Worm (Caenorhabditis elegans) whole organism, late embryonic: ENCODE data around the gene pes-5.

Source experiments
- C08G9.2 ChIP-seq: sonication (generic microtip); optimal IDR thresholded peaks from 2 replicates; lab custom pipeline; 2016; ENCODE audit warnings: mild to moderate bottlenecking, missing genetic modification characterization, moderate library complexity, missing compliant biosample characterization
- ceh-14 ChIP-seq: sonication (generic microtip); optimal IDR thresholded peaks from 2 replicates; lab custom pipeline; 2016; ENCODE audit warnings: missing genotype, missing genetic modification characterization, missing compliant biosample characterization
- ceh-18 ChIP-seq: sonication (generic microtip); optimal IDR thresholded peaks from 2 replicates; lab custom pipeline; 2016; ENCODE audit warnings: missing genetic modification characterization, missing compliant biosample characterization
- ceh-30 ChIP-seq: fragments of 150-350 bp; optimal IDR thresholded peaks from 2 replicates; lab custom pipeline; 2014; ENCODE audit warnings: missing biosample characterization, missing genetic modification characterization
- ceh-31 ChIP-seq: sonication (generic microtip); optimal IDR thresholded peaks from 2 replicates; lab custom pipeline; 2016; ENCODE audit warnings: missing genetic modification characterization, missing compliant biosample characterization
- ceh-34 ChIP-seq: sonication (generic microtip); optimal IDR thresholded peaks from 2 replicates; lab custom pipeline; 2016; ENCODE audit warnings: mild to moderate bottlenecking, missing genetic modification characterization, missing compliant biosample characterization
- ceh-45 ChIP-seq: fragments of 200-800 bp; sonication (Bioruptor generic); IDR thresholded peaks from 2 replicates; pipeline ENCODE4 v1.3.6; 2022; ENCODE audit warnings: missing genetic modification reagents, missing genetic modification characterization, missing compliant biosample characterization
- ceh-6 ChIP-seq: fragments of 200-800 bp; sonication (Bioruptor generic); optimal IDR thresholded peaks from 2 replicates; lab custom pipeline; 2018; ENCODE audit warnings: mild to moderate bottlenecking, missing genetic modification characterization, missing compliant biosample characterization
- dmd-4 ChIP-seq: sonication (generic microtip); optimal IDR thresholded peaks from 2 replicates; lab custom pipeline; 2016; ENCODE audit warnings: borderline replicate concordance, missing genetic modification characterization, missing compliant biosample characterization
- elt-2 ChIP-seq: sonication (generic microtip); optimal IDR thresholded peaks from 2 replicates; lab custom pipeline; 2016; ENCODE audit warnings: missing genetic modification reagents, missing genetic modification characterization, missing compliant biosample characterization
- elt-4 ChIP-seq: sonication (generic microtip); optimal IDR thresholded peaks from 2 replicates; lab custom pipeline; 2016; ENCODE audit warnings: missing genetic modification characterization, missing compliant biosample characterization
- eyg-1 ChIP-seq: sonication (generic microtip); optimal IDR thresholded peaks from 2 replicates; lab custom pipeline; 2016; ENCODE audit warnings: missing genotype, missing genetic modification characterization, missing compliant biosample characterization
- fax-1 ChIP-seq: sonication (generic microtip); optimal IDR thresholded peaks from 2 replicates; lab custom pipeline; 2016; ENCODE audit warnings: missing genotype, missing genetic modification characterization, missing compliant biosample characterization
- fkh-10 ChIP-seq: fragments of 150-350 bp; optimal IDR thresholded peaks from 2 replicates; lab custom pipeline; 2014; ENCODE audit warnings: missing biosample characterization, missing genetic modification reagents, missing genetic modification characterization
- hlh-13 ChIP-seq: fragments of 200-800 bp; sonication (Bioruptor generic); optimal IDR thresholded peaks from 2 replicates; lab custom pipeline; 2018; ENCODE audit warnings: mild to moderate bottlenecking, missing genetic modification characterization, missing compliant biosample characterization
- hlh-15 ChIP-seq: sonication (generic microtip); optimal IDR thresholded peaks from 2 replicates; lab custom pipeline; 2016; ENCODE audit warnings: missing genetic modification characterization, missing compliant biosample characterization
- hlh-8 ChIP-seq: sonication (generic microtip); optimal IDR thresholded peaks from 2 replicates; lab custom pipeline; 2016; ENCODE audit warnings: missing genotype, missing genetic modification characterization, missing compliant biosample characterization
- nhr-232 ChIP-seq: sonication (generic microtip); optimal IDR thresholded peaks from 2 replicates; lab custom pipeline; 2016; ENCODE audit warnings: missing genetic modification characterization, missing compliant biosample characterization
- npax-4 ChIP-seq: sonication (generic microtip); optimal IDR thresholded peaks from 2 replicates; lab custom pipeline; 2016; ENCODE audit warnings: missing genetic modification characterization, missing compliant biosample characterization
- pax-1 ChIP-seq: fragments of 150-350 bp; optimal IDR thresholded peaks from 2 replicates; lab custom pipeline; 2014; ENCODE audit warnings: missing biosample characterization, missing genetic modification characterization
- pqm-1 ChIP-seq: sonication (generic microtip); optimal IDR thresholded peaks from 2 replicates; lab custom pipeline; 2016; ENCODE audit warnings: missing genetic modification characterization, missing compliant biosample characterization
- pros-1 ChIP-seq: fragments of 150-350 bp; optimal IDR thresholded peaks from 2 replicates; lab custom pipeline; 2014; ENCODE audit warnings: missing biosample characterization, missing genetic modification reagents, missing genetic modification characterization
- rnt-1 ChIP-seq: sonication (generic microtip); optimal IDR thresholded peaks from 2 replicates; lab custom pipeline; 2016; ENCODE audit warnings: missing genetic modification characterization, missing compliant biosample characterization
- sox-2 ChIP-seq: fragments of 200-800 bp; sonication (Bioruptor generic); IDR thresholded peaks from 2 replicates; pipeline ENCODE4 v1.3.6; 2022; ENCODE audit warnings: missing genetic modification reagents, missing genetic modification characterization, missing compliant biosample characterization
- sox-4 ChIP-seq: sonication (generic microtip); optimal IDR thresholded peaks from 2 replicates; lab custom pipeline; 2017; ENCODE audit warnings: mild to moderate bottlenecking, missing genetic modification characterization, inconsistent platforms, missing compliant biosample characterization
- syd-9 ChIP-seq: sonication (generic microtip); optimal IDR thresholded peaks from 2 replicates; lab custom pipeline; 2016; ENCODE audit warnings: mild to moderate bottlenecking, missing genetic modification characterization, moderate library complexity, missing compliant biosample characterization
- tbx-7 ChIP-seq: sonication (generic microtip); optimal IDR thresholded peaks from 2 replicates; lab custom pipeline; 2016; ENCODE audit warnings: missing genotype, missing genetic modification characterization, missing compliant biosample characterization
- ttx-3 ChIP-seq: sonication (generic microtip); optimal IDR thresholded peaks from 2 replicates; lab custom pipeline; 2016; ENCODE audit warnings: missing genetic modification reagents, missing genetic modification characterization, missing compliant biosample characterization
- unc-3 ChIP-seq, 2 experiments: fragments of 200-800 bp in 1 of 2; sonication (Bioruptor generic) in 1 of 2; sonication (generic microtip) in 1 of 2; conservative IDR thresholded peaks in 1 of 2; optimal IDR thresholded peaks in 1 of 2; 2 replicates each; pipeline versions ENCODE4 v1.3.6 to Lab custom; 2016 to 2022; ENCODE audit warnings: missing compliant biosample characterization in 2 of 2, missing genetic modification characterization in 2 of 2, missing genetic modification reagents in 1 of 2
- unc-42 ChIP-seq: sonication (generic microtip); optimal IDR thresholded peaks from 2 replicates; lab custom pipeline; 2016; ENCODE audit warnings: missing genotype, missing genetic modification characterization, missing compliant biosample characterization
- unc-55 ChIP-seq: sonication (generic microtip); optimal IDR thresholded peaks from 2 replicates; lab custom pipeline; 2017; ENCODE audit warnings: missing biosample characterization, missing genetic modification reagents, missing genetic modification characterization
- unc-86 ChIP-seq: sonication (generic microtip); optimal IDR thresholded peaks from 2 replicates; lab custom pipeline; 2016; ENCODE audit warnings: missing genetic modification characterization, missing compliant biosample characterization
- ztf-16 ChIP-seq: sonication (generic microtip); optimal IDR thresholded peaks from 2 replicates; lab custom pipeline; 2017; ENCODE audit warnings: missing genetic modification characterization, missing compliant biosample characterization

Gene pes-5

ce11 chrII:11843441-11843840, 13.6 kb upstream of the pes-5 start:
- no peak for TF ChIP-seq sox-4 (tag; lab: Kevin White, UChicago)
- TF ChIP-seq sox-2 (GFP tag; lab: Robert Waterston, UW): no peak
- no peak for TF ChIP-seq ceh-31 (tag; lab: Kevin White, UChicago)
- TF ChIP-seq hlh-15 (tag; lab: Kevin White, UChicago): no peak
- TF ChIP-seq syd-9 (tag; lab: Kevin White, UChicago): no peak
- no peak for TF ChIP-seq ceh-6 (GFP tag; lab: Kevin White, UChicago)
- TF ChIP-seq unc-55 (GFP tag; lab: Kevin White, UChicago): no peak
- no peak for TF ChIP-seq ttx-3
- TF ChIP-seq elt-4 (tag; lab: Kevin White, UChicago): no peak
- TF ChIP-seq C08G9.2 (tag; lab: Kevin White, UChicago): no peak
- TF ChIP-seq ceh-14: no peak
- TF ChIP-seq elt-2 (tag; lab: Kevin White, UChicago): no peak
- no peak for TF ChIP-seq unc-42 (tag; lab: Kevin White, UChicago)
- no peak for TF ChIP-seq hlh-13
- no peak for TF ChIP-seq unc-3 (GFP tag; conservative IDR thresholded peaks at IDR 0.05; lab: Robert Waterston, UW)
- no peak for TF ChIP-seq unc-3 (tag; optimal IDR thresholded peaks at IDR 0.05; lab: Kevin White, UChicago)
- TF ChIP-seq eyg-1 (tag; lab: Kevin White, UChicago): no peak
- no peak for TF ChIP-seq unc-86 (tag; lab: Kevin White, UChicago)
- TF ChIP-seq dmd-4 (tag; lab: Kevin White, UChicago): no peak
- no peak for TF ChIP-seq ceh-45 (GFP tag; lab: Robert Waterston, UW)
- TF ChIP-seq ceh-18 (tag; lab: Kevin White, UChicago): no peak

DNA sequence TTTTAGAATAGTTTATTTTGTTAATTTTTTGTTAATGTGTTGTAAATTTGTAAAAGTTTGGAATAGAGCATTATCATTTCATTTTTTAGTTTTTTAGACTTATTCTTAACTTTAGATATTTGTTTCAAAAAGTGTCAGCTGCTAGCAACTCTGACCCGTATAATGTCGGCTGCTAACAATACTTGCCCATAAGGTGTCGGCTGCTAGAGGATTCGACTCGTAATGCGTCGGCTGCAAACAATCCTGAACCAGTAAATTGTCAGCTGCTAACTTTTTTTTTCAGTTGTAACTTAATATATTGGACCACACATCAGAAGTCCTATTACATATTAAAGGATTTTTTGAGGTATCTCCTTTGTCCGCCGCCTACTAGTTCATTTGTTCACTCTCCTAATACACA, 12.9 kb upstream of the pes-5 start:
- TF ChIP-seq ceh-34 (tag; lab: Kevin White, UChicago): no peak

ce11 chrII:11842317-11842716, 12.5 kb upstream of the pes-5 start, which contains the start of gene T27D12.1:
T27D12.1 (plus strand) TSS chrII:11842617.
- TF ChIP-seq ceh-18 (tag; lab: Kevin White, UChicago) (no peak), C08G9.2 (tag; lab: Kevin White, UChicago) (no peak)

DNA sequence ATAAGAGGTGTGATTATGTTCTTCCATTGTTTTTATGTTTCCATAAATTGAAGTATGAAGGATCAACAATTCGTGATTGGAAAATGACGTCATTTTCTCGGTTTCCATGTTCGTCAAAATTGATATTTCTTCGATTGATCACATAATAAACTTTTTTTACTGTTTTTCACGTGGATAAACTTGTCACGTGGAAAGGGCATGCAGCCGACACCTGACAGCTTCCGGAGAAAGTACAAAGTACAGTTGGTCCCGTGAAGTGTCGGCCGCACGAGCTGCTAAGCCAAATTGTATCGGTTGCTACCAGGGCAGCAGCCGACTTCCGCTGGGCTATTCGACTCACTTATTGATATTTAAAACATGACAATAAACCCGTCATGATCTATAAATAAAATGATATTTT, 11.8 kb upstream of the pes-5 start:
- TF ChIP-seq hlh-15 (tag; lab: Kevin White, UChicago) (no peak), npax-4 (tag; lab: Kevin White, UChicago) (no peak), ceh-34 (tag; lab: Kevin White, UChicago) (no peak), pqm-1 (no peak), rnt-1 (tag; lab: Kevin White, UChicago) (no peak), nhr-232 (tag; lab: Kevin White, UChicago) (no peak), ceh-30 (no peak), C08G9.2 (tag; lab: Kevin White, UChicago) (no peak), fax-1 (tag; lab: Kevin White, UChicago) (no peak), sox-4 (tag; lab: Kevin White, UChicago) (no peak)
- TF ChIP-seq, all 69 proteins: peak for 0

DNA sequence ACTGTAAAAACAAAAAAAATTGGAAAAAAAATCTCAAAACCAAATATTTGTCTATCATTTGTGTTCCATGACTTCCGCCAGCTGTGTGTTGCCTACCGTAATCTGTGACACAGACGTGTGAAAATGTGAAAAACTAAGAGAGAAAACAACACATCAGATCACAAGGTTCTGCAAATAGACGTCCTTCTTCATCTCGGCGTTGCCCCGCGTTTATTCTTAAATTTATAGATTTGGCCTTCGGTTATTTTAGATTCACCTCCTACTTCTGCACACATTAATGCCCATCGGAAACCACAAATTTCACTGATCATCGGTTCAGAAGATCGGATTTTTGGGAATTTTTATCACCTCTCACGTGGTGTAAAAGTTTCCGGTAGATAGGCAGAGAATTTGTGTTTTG, 9.3 kb upstream of the pes-5 start:
- TF ChIP-seq unc-42 (tag; lab: Kevin White, UChicago): no peak
- no peak for TF ChIP-seq pax-1
- TF ChIP-seq ztf-16 (tag; lab: Kevin White, UChicago): no peak
- no peak for TF ChIP-seq ceh-30
- TF ChIP-seq pros-1 (tag; lab: Kevin White, UChicago): no peak
- TF ChIP-seq nhr-232 (tag; lab: Kevin White, UChicago): no peak
- TF ChIP-seq ceh-31 (tag; lab: Kevin White, UChicago): no peak
- no peak for TF ChIP-seq C08G9.2 (tag; lab: Kevin White, UChicago)
- TF ChIP-seq tbx-7 (tag; lab: Kevin White, UChicago): no peak
- TF ChIP-seq dmd-4 (tag; lab: Kevin White, UChicago): no peak
- TF ChIP-seq hlh-8: no peak
- TF ChIP-seq ceh-14: no peak
- no peak for TF ChIP-seq fkh-10 (GFP tag; lab: Kevin White, UChicago)
